Worm (Caenorhabditis elegans) whole organism, late embryonic: ENCODE data around the gene lpr-3.

ENCODE experiments used
- C08G9.2 ChIP-seq: sonication (generic microtip); optimal IDR thresholded peaks from 2 replicates; lab custom pipeline; 2016; ENCODE audit warnings: mild to moderate bottlenecking, missing genetic modification characterization, moderate library complexity, missing compliant biosample characterization
- C38D4.7 ChIP-seq: fragments of 200-800 bp; sonication (Bioruptor generic); optimal IDR thresholded peaks from 2 replicates; lab custom pipeline; 2018; ENCODE audit warnings: mild to moderate bottlenecking, missing genetic modification characterization, moderate library complexity, missing compliant biosample characterization
- K09A11.1 ChIP-seq: sonication (generic microtip); optimal IDR thresholded peaks from 2 replicates; lab custom pipeline; 2017; ENCODE audit warnings: antibody characterized with exemption, mild to moderate bottlenecking, missing genetic modification characterization, missing compliant biosample characterization; ENCODE audit not compliant: insufficient read depth
- T23F11.4 ChIP-seq: fragments of 200-800 bp; sonication (Bioruptor generic); optimal IDR thresholded peaks from 2 replicates; lab custom pipeline; 2018; ENCODE audit warnings: mild to moderate bottlenecking, missing genetic modification characterization, missing compliant biosample characterization
- ceh-14 ChIP-seq: sonication (generic microtip); optimal IDR thresholded peaks from 2 replicates; lab custom pipeline; 2016; ENCODE audit warnings: missing genotype, missing genetic modification characterization, missing compliant biosample characterization
- ceh-18 ChIP-seq: sonication (generic microtip); optimal IDR thresholded peaks from 2 replicates; lab custom pipeline; 2016; ENCODE audit warnings: missing genetic modification characterization, missing compliant biosample characterization
- ceh-19 ChIP-seq: fragments of 200-800 bp; sonication (Bioruptor generic); optimal IDR thresholded peaks from 2 replicates; lab custom pipeline; 2018; ENCODE audit warnings: mild to moderate bottlenecking, missing genetic modification characterization, missing compliant biosample characterization
- ceh-31 ChIP-seq: sonication (generic microtip); optimal IDR thresholded peaks from 2 replicates; lab custom pipeline; 2016; ENCODE audit warnings: missing genetic modification characterization, missing compliant biosample characterization
- ceh-34 ChIP-seq: sonication (generic microtip); optimal IDR thresholded peaks from 2 replicates; lab custom pipeline; 2016; ENCODE audit warnings: mild to moderate bottlenecking, missing genetic modification characterization, missing compliant biosample characterization
- ceh-45 ChIP-seq: fragments of 200-800 bp; sonication (Bioruptor generic); IDR thresholded peaks from 2 replicates; pipeline ENCODE4 v1.3.6; 2022; ENCODE audit warnings: missing genetic modification reagents, missing genetic modification characterization, missing compliant biosample characterization
- ceh-48 ChIP-seq: sonication (generic microtip); optimal IDR thresholded peaks from 2 replicates; lab custom pipeline; 2016; ENCODE audit warnings: missing genetic modification characterization, inconsistent platforms, missing compliant biosample characterization
- ceh-6 ChIP-seq: fragments of 200-800 bp; sonication (Bioruptor generic); optimal IDR thresholded peaks from 2 replicates; lab custom pipeline; 2018; ENCODE audit warnings: mild to moderate bottlenecking, missing genetic modification characterization, missing compliant biosample characterization
- che-1 ChIP-seq: sonication (generic microtip); optimal IDR thresholded peaks from 2 replicates; lab custom pipeline; 2016; ENCODE audit warnings: mild to moderate bottlenecking, missing genetic modification characterization, missing compliant biosample characterization
- dve-1 ChIP-seq: sonication (generic microtip); optimal IDR thresholded peaks from 2 replicates; lab custom pipeline; 2017; ENCODE audit warnings: antibody characterized with exemption, mild to moderate bottlenecking, missing genetic modification characterization, missing compliant biosample characterization
- elt-2 ChIP-seq: sonication (generic microtip); optimal IDR thresholded peaks from 2 replicates; lab custom pipeline; 2016; ENCODE audit warnings: missing genetic modification reagents, missing genetic modification characterization, missing compliant biosample characterization
- elt-4 ChIP-seq: sonication (generic microtip); optimal IDR thresholded peaks from 2 replicates; lab custom pipeline; 2016; ENCODE audit warnings: missing genetic modification characterization, missing compliant biosample characterization
- ets-4 ChIP-seq: sonication (generic microtip); optimal IDR thresholded peaks from 2 replicates; lab custom pipeline; 2016; ENCODE audit warnings: missing genetic modification characterization, missing compliant biosample characterization
- hlh-15 ChIP-seq: sonication (generic microtip); optimal IDR thresholded peaks from 2 replicates; lab custom pipeline; 2016; ENCODE audit warnings: missing genetic modification characterization, missing compliant biosample characterization
- hlh-30 ChIP-seq: sonication (generic microtip); optimal IDR thresholded peaks from 2 replicates; lab custom pipeline; 2017; ENCODE audit warnings: antibody characterized with exemption, missing genetic modification characterization, missing compliant biosample characterization; ENCODE audit not compliant: insufficient read depth
- hlh-8 ChIP-seq: sonication (generic microtip); optimal IDR thresholded peaks from 2 replicates; lab custom pipeline; 2016; ENCODE audit warnings: missing genotype, missing genetic modification characterization, missing compliant biosample characterization
- lin-11 ChIP-seq: fragments of 200-800 bp; sonication (Bioruptor generic); optimal IDR thresholded peaks from 2 replicates; lab custom pipeline; 2018; ENCODE audit warnings: mild to moderate bottlenecking, missing genetic modification characterization, missing compliant biosample characterization
- mec-3 ChIP-seq: sonication (generic microtip); optimal IDR thresholded peaks from 2 replicates; lab custom pipeline; 2016; ENCODE audit warnings: borderline replicate concordance, missing genetic modification characterization, missing compliant biosample characterization
- nfya-1 ChIP-seq: sonication (generic microtip); optimal IDR thresholded peaks from 2 replicates; lab custom pipeline; 2017; ENCODE audit warnings: missing genetic modification characterization, mild to moderate bottlenecking, missing compliant biosample characterization, antibody characterized with exemption, moderate library complexity
- npax-4 ChIP-seq: sonication (generic microtip); optimal IDR thresholded peaks from 2 replicates; lab custom pipeline; 2016; ENCODE audit warnings: missing genetic modification characterization, missing compliant biosample characterization
- pag-3 ChIP-seq: sonication (generic microtip); optimal IDR thresholded peaks from 2 replicates; lab custom pipeline; 2016; ENCODE audit warnings: missing compliant biosample characterization, missing genetic modification characterization, borderline replicate concordance
- pha-2 ChIP-seq: sonication (generic microtip); optimal IDR thresholded peaks from 2 replicates; lab custom pipeline; 2017; ENCODE audit warnings: mild to moderate bottlenecking, missing genetic modification characterization, missing compliant biosample characterization
- pros-1 ChIP-seq: fragments of 150-350 bp; optimal IDR thresholded peaks from 2 replicates; lab custom pipeline; 2014; ENCODE audit warnings: missing biosample characterization, missing genetic modification reagents, missing genetic modification characterization
- ref-2 ChIP-seq: sonication (generic microtip); optimal IDR thresholded peaks from 2 replicates; lab custom pipeline; 2016; ENCODE audit warnings: missing genetic modification characterization, missing compliant biosample characterization
- rnt-1 ChIP-seq: sonication (generic microtip); optimal IDR thresholded peaks from 2 replicates; lab custom pipeline; 2016; ENCODE audit warnings: missing genetic modification characterization, missing compliant biosample characterization
- sox-4 ChIP-seq: sonication (generic microtip); optimal IDR thresholded peaks from 2 replicates; lab custom pipeline; 2017; ENCODE audit warnings: mild to moderate bottlenecking, missing genetic modification characterization, inconsistent platforms, missing compliant biosample characterization
- syd-9 ChIP-seq: sonication (generic microtip); optimal IDR thresholded peaks from 2 replicates; lab custom pipeline; 2016; ENCODE audit warnings: mild to moderate bottlenecking, missing genetic modification characterization, moderate library complexity, missing compliant biosample characterization
- tbx-7 ChIP-seq: sonication (generic microtip); optimal IDR thresholded peaks from 2 replicates; lab custom pipeline; 2016; ENCODE audit warnings: missing genotype, missing genetic modification characterization, missing compliant biosample characterization
- ttx-3 ChIP-seq: sonication (generic microtip); optimal IDR thresholded peaks from 2 replicates; lab custom pipeline; 2016; ENCODE audit warnings: missing genetic modification reagents, missing genetic modification characterization, missing compliant biosample characterization
- unc-42 ChIP-seq: sonication (generic microtip); optimal IDR thresholded peaks from 2 replicates; lab custom pipeline; 2016; ENCODE audit warnings: missing genotype, missing genetic modification characterization, missing compliant biosample characterization
- unc-55 ChIP-seq: sonication (generic microtip); optimal IDR thresholded peaks from 2 replicates; lab custom pipeline; 2017; ENCODE audit warnings: missing biosample characterization, missing genetic modification reagents, missing genetic modification characterization
- zip-5 ChIP-seq: sonication (generic microtip); optimal IDR thresholded peaks from 2 replicates; lab custom pipeline; 2016; ENCODE audit warnings: missing genetic modification characterization, missing compliant biosample characterization

Gene lpr-3

ce11 chrX:11067256-11067655 is 10.1 kb downstream of the lpr-3 start:
- TF ChIP-seq mec-3 (tag; lab: Kevin White, UChicago) (no peak), pag-3 (no peak), hlh-8 (tag; lab: Kevin White, UChicago) (no peak), T23F11.4 (GFP tag; lab: Kevin White, UChicago) (no peak), ceh-14 (no peak)

DNA sequence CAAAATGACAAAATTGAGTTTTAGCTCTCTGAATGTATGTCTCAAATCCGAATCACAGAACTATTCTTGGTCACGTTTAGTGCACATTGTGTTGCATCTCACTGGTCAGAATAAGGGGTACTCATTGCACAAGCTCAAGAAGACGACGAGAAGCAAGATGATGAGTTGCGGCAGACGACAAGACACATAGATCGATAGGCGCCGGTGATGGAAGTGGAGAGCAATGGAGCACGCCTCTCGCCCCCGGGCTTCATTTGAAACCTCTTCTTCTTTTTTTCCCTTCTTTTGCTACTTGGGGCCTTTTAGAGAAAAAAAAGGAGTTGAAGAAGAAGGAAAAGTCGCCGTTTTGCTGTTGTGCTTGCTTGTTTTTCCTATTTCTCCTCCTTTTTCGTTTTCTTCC is 11.1 kb downstream of the lpr-3 start, which contains the start of gene apt-9:
Gene apt-9, plus strand, starts transcription at position 194 of the 400 bp plus-strand sequence.
- TF ChIP-seq ceh-18 (tag; lab: Kevin White, UChicago) (no peak), ceh-31 (peak; percentile 10), ceh-19 (GFP tag; lab: Kevin White, UChicago) (no peak), ceh-48 (tag; lab: Kevin White, UChicago) (peak; percentile 65), C38D4.7 (GFP tag; lab: Kevin White, UChicago) (no peak), elt-4 (no peak), npax-4 (no peak), ceh-14 (peak; percentile 3), ets-4 (tag; lab: Kevin White, UChicago) (no peak), unc-42 (tag; lab: Kevin White, UChicago) (peak; percentile 43), pha-2 (no peak), lin-11 (tag; lab: Kevin White, UChicago) (no peak)

DNA sequence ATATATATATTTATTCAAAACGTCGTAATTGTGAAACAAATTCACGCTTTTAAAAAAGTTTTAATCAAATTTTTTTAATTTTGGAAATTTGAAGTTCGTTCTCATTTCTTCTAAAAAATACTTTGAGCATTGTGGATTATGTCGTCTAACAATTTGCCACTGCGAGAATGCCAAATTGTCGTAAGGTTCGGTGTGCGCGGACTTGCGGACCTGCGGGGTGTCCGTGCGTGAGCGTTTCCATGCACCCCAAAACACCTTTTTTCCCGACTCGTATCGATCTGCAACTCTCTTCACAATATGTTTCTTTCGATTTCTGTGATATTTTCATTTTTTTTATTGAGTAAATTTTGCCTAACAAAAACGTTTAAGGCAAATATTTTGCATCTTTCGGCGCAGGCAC is 15.5 kb downstream of the lpr-3 start:
- TF ChIP-seq sox-4 (tag; lab: Kevin White, UChicago) = no peak
- TF ChIP-seq hlh-30 (tag; lab: Kevin White, UChicago) = no peak
- no peak for TF ChIP-seq pros-1 (tag; lab: Kevin White, UChicago)
- TF ChIP-seq rnt-1 = no peak
- TF ChIP-seq npax-4 = no peak
- no peak for TF ChIP-seq ceh-48 (tag; lab: Kevin White, UChicago)
- no peak for TF ChIP-seq elt-2 (tag; lab: Kevin White, UChicago)
- TF ChIP-seq ceh-45 (GFP tag; lab: Robert Waterston, UW) = no peak
- no peak for TF ChIP-seq dve-1 (tag; lab: Kevin White, UChicago)
- TF ChIP-seq zip-5 = no peak

- no peak for TF ChIP-seq zip-5
- TF ChIP-seq syd-9 (tag; lab: Kevin White, UChicago) = no peak
- TF ChIP-seq tbx-7 = no peak
- TF ChIP-seq T23F11.4 (GFP tag; lab: Kevin White, UChicago) = no peak
- TF ChIP-seq C08G9.2 (tag; lab: Kevin White, UChicago) = no peak
- no peak for TF ChIP-seq nfya-1 (tag; lab: Kevin White, UChicago)
- no peak for TF ChIP-seq che-1 (tag; lab: Kevin White, UChicago)
- no peak for TF ChIP-seq ttx-3 (tag; lab: Kevin White, UChicago)
- TF ChIP-seq ceh-31 = no peak
- TF ChIP-seq K09A11.1 (tag; lab: Kevin White, UChicago) = no peak
- no peak for TF ChIP-seq hlh-15 (tag; lab: Kevin White, UChicago)
- TF ChIP-seq lin-11 (tag; lab: Kevin White, UChicago) = no peak
- no peak for TF ChIP-seq ceh-14
- no peak for TF ChIP-seq unc-55
- TF ChIP-seq ref-2 (tag; lab: Kevin White, UChicago) = no peak
- no peak for TF ChIP-seq ceh-34 (tag; lab: Kevin White, UChicago)
- TF ChIP-seq ceh-6 (GFP tag; lab: Kevin White, UChicago) = no peak
- TF ChIP-seq hlh-8 (tag; lab: Kevin White, UChicago) = no peak
Observed at ce11 chrX:11073358-11073757, 16.2 kb downstream of the lpr-3 start, which contains the start of gene W04G3.5. TSS of gene W04G3.5 (plus strand) at chrX:11073658.
